Worm (Caenorhabditis elegans) whole organism, mixed stage, embryonic: Measurements from ENCODE around the gene set-19.

ENCODE experiments used
- M03D4.4 ChIP-seq: sonication (generic microtip); optimal IDR thresholded peaks from 2 replicates; lab custom pipeline; 2017; ENCODE audit warnings: mild to moderate bottlenecking, missing genetic modification characterization, missing compliant biosample characterization
- bed-3 ChIP-seq: fragments of 200-800 bp; sonication (Bioruptor generic); optimal IDR thresholded peaks from 3 replicates; lab custom pipeline; 2018; ENCODE audit warnings: mild to moderate bottlenecking, missing genetic modification characterization, moderate library complexity, missing compliant biosample characterization
- blmp-1 ChIP-seq: fragments of 150-350 bp; optimal IDR thresholded peaks from 2 replicates; lab custom pipeline; 2014; ENCODE audit warnings: missing biosample characterization, missing genetic modification characterization
- ceh-39 ChIP-seq: fragments of 150-350 bp; optimal IDR thresholded peaks from 2 replicates; lab custom pipeline; 2014; ENCODE audit warnings: missing biosample characterization, missing genetic modification characterization
- ceh-43 ChIP-seq: fragments of 200-800 bp; sonication (Bioruptor generic); optimal IDR thresholded peaks from 2 replicates; lab custom pipeline; 2018; ENCODE audit warnings: mild to moderate bottlenecking, missing genetic modification characterization, moderate library complexity, missing compliant biosample characterization
- ceh-83 ChIP-seq: fragments of 200-800 bp; sonication (Bioruptor generic); optimal IDR thresholded peaks from 2 replicates; lab custom pipeline; 2018; ENCODE audit warnings: mild to moderate bottlenecking, missing genetic modification characterization, missing compliant biosample characterization
- ces-1 ChIP-seq: fragments of 150-350 bp; optimal IDR thresholded peaks from 2 replicates; lab custom pipeline; 2014; ENCODE audit warnings: missing biosample characterization, missing genetic modification reagents, missing genetic modification characterization
- cnd-1 ChIP-seq: fragments of 200-800 bp; sonication (Bioruptor generic); optimal IDR thresholded peaks from 2 replicates; lab custom pipeline; 2018; ENCODE audit warnings: mild to moderate bottlenecking, missing genetic modification characterization, missing compliant biosample characterization
- drap-1 ChIP-seq: fragments of 200-800 bp; sonication (Bioruptor generic); optimal IDR thresholded peaks from 3 replicates; lab custom pipeline; 2018; ENCODE audit warnings: mild to moderate bottlenecking, missing genetic modification characterization, missing compliant biosample characterization
- elt-1 ChIP-seq: sonication (generic microtip); optimal IDR thresholded peaks from 2 replicates; lab custom pipeline; 2017; ENCODE audit warnings: missing genetic modification characterization, mild to moderate bottlenecking, missing compliant biosample characterization, antibody characterized with exemption, moderate library complexity, borderline replicate concordance; ENCODE audit not compliant: insufficient read depth
- elt-3 ChIP-seq: fragments of 150-350 bp; optimal IDR thresholded peaks from 2 replicates; lab custom pipeline; 2014; ENCODE audit warnings: missing biosample characterization, missing genetic modification characterization
- flh-1 ChIP-seq: fragments of 200-800 bp; sonication (Bioruptor generic); optimal IDR thresholded peaks from 2 replicates; lab custom pipeline; 2018; ENCODE audit warnings: mild to moderate bottlenecking, missing genetic modification characterization, moderate library complexity, missing compliant biosample characterization
- ham-2 ChIP-seq: fragments of 200-800 bp; sonication (Bioruptor generic); optimal IDR thresholded peaks from 2 replicates; lab custom pipeline; 2018; ENCODE audit warnings: mild to moderate bottlenecking, missing genetic modification characterization, missing compliant biosample characterization
- hlh-1 ChIP-seq: fragments of 150-350 bp; optimal IDR thresholded peaks from 2 replicates; lab custom pipeline; 2014; ENCODE audit warnings: missing biosample characterization, missing genetic modification reagents, missing genetic modification characterization
- lin-13 ChIP-seq: fragments of 150-350 bp; optimal IDR thresholded peaks from 2 replicates; lab custom pipeline; 2014; ENCODE audit warnings: missing biosample characterization, missing genetic modification characterization
- lin-32 ChIP-seq: fragments of 200-800 bp; sonication (Bioruptor generic); optimal IDR thresholded peaks from 2 replicates; lab custom pipeline; 2018; ENCODE audit warnings: mild to moderate bottlenecking, missing genetic modification characterization, missing compliant biosample characterization
- lsy-2 ChIP-seq: fragments of 150-350 bp; optimal IDR thresholded peaks from 2 replicates; lab custom pipeline; 2014; ENCODE audit warnings: missing biosample characterization, missing genetic modification characterization
- mab-5 ChIP-seq: fragments of 150-350 bp; optimal IDR thresholded peaks from 2 replicates; lab custom pipeline; 2014; ENCODE audit warnings: missing biosample characterization, missing genetic modification characterization
- mep-1 ChIP-seq: fragments of 150-350 bp; optimal IDR thresholded peaks from 2 replicates; lab custom pipeline; 2017; ENCODE audit warnings: missing biosample characterization, missing genetic modification reagents, missing genetic modification characterization, inconsistent platforms
- mls-2 ChIP-seq: sonication (generic microtip); optimal IDR thresholded peaks from 2 replicates; lab custom pipeline; 2016; ENCODE audit warnings: mild to moderate bottlenecking, missing genetic modification characterization, moderate library complexity, missing compliant biosample characterization
- nhr-12 ChIP-seq: fragments of 150-350 bp; optimal IDR thresholded peaks from 2 replicates; lab custom pipeline; 2014; ENCODE audit warnings: missing biosample characterization, missing genetic modification characterization
- nhr-2 ChIP-seq: fragments of 150-350 bp; optimal IDR thresholded peaks from 2 replicates; lab custom pipeline; 2014; ENCODE audit warnings: missing biosample characterization, missing genetic modification characterization
- nhr-237 ChIP-seq: fragments of 150-350 bp; optimal IDR thresholded peaks from 2 replicates; lab custom pipeline; 2014; ENCODE audit warnings: missing biosample characterization, missing genetic modification characterization
- nhr-28 ChIP-seq: fragments of 150-350 bp; optimal IDR thresholded peaks from 2 replicates; lab custom pipeline; 2014; ENCODE audit warnings: missing biosample characterization, missing genetic modification characterization
- nhr-76 ChIP-seq: sonication (generic microtip); optimal IDR thresholded peaks from 2 replicates; lab custom pipeline; 2017; ENCODE audit warnings: missing biosample characterization, missing genetic modification characterization
- pha-4 ChIP-seq: fragments of 150-350 bp; optimal IDR thresholded peaks from 2 replicates; lab custom pipeline; 2018; ENCODE audit warnings: missing biosample characterization, missing genetic modification reagents, missing genetic modification characterization
- sem-2 ChIP-seq: fragments of 200-800 bp; sonication (Bioruptor generic); optimal IDR thresholded peaks from 2 replicates; lab custom pipeline; 2018; ENCODE audit warnings: mild to moderate bottlenecking, missing genetic modification characterization, missing compliant biosample characterization
- snpc-4 ChIP-seq: fragments of 150-350 bp; optimal IDR thresholded peaks from 2 replicates; lab custom pipeline; 2014; ENCODE audit warnings: missing biosample characterization, missing genetic modification characterization
- sptf-1 ChIP-seq: sonication (generic microtip); optimal IDR thresholded peaks from 2 replicates; lab custom pipeline; 2017; ENCODE audit warnings: mild to moderate bottlenecking, missing genetic modification characterization, moderate library complexity, missing compliant biosample characterization
- tbx-8 ChIP-seq: fragments of 200-800 bp; sonication (Bioruptor generic); optimal IDR thresholded peaks from 2 replicates; lab custom pipeline; 2018; ENCODE audit warnings: mild to moderate bottlenecking, missing genetic modification characterization, moderate library complexity, missing compliant biosample characterization
- unc-120 ChIP-seq: sonication (generic microtip); optimal IDR thresholded peaks from 2 replicates; lab custom pipeline; 2017; ENCODE audit warnings: missing genetic modification characterization, missing compliant biosample characterization; ENCODE audit not compliant: poor library complexity, severe bottlenecking
- unc-39 ChIP-seq: fragments of 150-350 bp; optimal IDR thresholded peaks from 2 replicates; lab custom pipeline; 2014; ENCODE audit warnings: missing biosample characterization, missing genetic modification characterization
- unc-62 ChIP-seq: fragments of 150-350 bp; optimal IDR thresholded peaks from 2 replicates; lab custom pipeline; 2014; ENCODE audit warnings: missing biosample characterization, missing genetic modification reagents, missing genetic modification characterization
- zip-8 ChIP-seq: fragments of 150-350 bp; optimal IDR thresholded peaks from 2 replicates; lab custom pipeline; 2014; ENCODE audit warnings: missing biosample characterization, missing genetic modification characterization
- ztf-11 ChIP-seq: fragments of 150-350 bp; optimal IDR thresholded peaks from 2 replicates; lab custom pipeline; 2014; ENCODE audit warnings: missing biosample characterization, missing genetic modification characterization

set-19 gene

DNA sequence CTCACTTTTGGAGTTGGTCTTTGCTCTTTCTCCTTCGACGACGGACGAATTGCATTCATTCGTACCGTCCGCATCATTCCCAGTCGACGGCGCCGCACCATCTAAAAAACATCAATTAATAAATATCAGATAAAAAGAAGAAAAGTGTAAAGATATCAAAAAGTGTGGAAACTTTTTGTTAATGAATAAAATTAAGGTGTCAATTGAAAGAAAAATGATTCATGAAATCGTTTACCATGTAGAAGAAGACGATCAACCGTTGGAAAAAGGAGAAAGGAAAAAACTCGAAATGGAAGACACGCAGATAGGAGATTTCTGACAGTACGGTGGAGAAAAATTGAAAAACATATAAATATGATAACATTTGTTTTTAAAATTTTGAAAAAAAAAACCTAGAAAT lies at the start of gene set-19:
Gene set-19, minus strand, starts transcription at position 101 of the 400 bp plus-strand sequence.
- TF ChIP-seq mab-5 (no peak), nhr-12 (no peak), nhr-237 (tag; lab: Kevin White, UChicago) (no peak), hlh-1 (tag; lab: Kevin White, UChicago) (no peak), zip-8 (no peak), M03D4.4 (tag; lab: Kevin White, UChicago) (no peak), nhr-28 (tag; lab: Kevin White, UChicago) (no peak), ceh-83 (GFP tag; lab: Kevin White, UChicago) (no peak), tbx-8 (GFP tag; lab: Kevin White, UChicago) (no peak), bed-3 (GFP tag; lab: Kevin White, UChicago) (no peak), ceh-43 (GFP tag; lab: Kevin White, UChicago) (no peak), pha-4 (tag; lab: Kevin White, UChicago) (no peak), drap-1 (GFP tag; lab: Kevin White, UChicago) (no peak), ceh-39 (tag; lab: Kevin White, UChicago) (no peak), sptf-1 (tag; lab: Kevin White, UChicago) (no peak), lin-13 (no peak), mls-2 (tag; lab: Kevin White, UChicago) (no peak)

ce11 chrX:5728956-5729467 lies 49.0 kb upstream of the set-19 start:
- TF ChIP-seq M03D4.4 (tag; lab: Kevin White, UChicago) (peak; percentile 30), flh-1 (no peak), lsy-2 (tag; lab: Kevin White, UChicago) (no peak), tbx-8 (GFP tag; lab: Kevin White, UChicago) (no peak), lin-32 (no peak), ztf-11 (tag; lab: Kevin White, UChicago) (no peak), mep-1 (tag; lab: Kevin White, UChicago) (peak; percentile 19), sptf-1 (tag; lab: Kevin White, UChicago) (peak; percentile 35), lin-13 (peak; percentile 24), nhr-76 (no peak), mab-5 (no peak), elt-1 (tag; lab: Kevin White, UChicago) (no peak), blmp-1 (tag; lab: Kevin White, UChicago) (no peak), sem-2 (GFP tag; lab: Kevin White, UChicago) (no peak), nhr-28 (tag; lab: Kevin White, UChicago) (no peak), ces-1 (peak; percentile 62), pha-4 (tag; lab: Kevin White, UChicago) (no peak), mls-2 (tag; lab: Kevin White, UChicago) (peak; percentile 74), ham-2 (GFP tag; lab: Kevin White, UChicago) (no peak), hlh-1 (tag; lab: Kevin White, UChicago) (no peak), ceh-83 (GFP tag; lab: Kevin White, UChicago) (peak; percentile 65), nhr-237 (tag; lab: Kevin White, UChicago) (no peak), ceh-39 (tag; lab: Kevin White, UChicago) (no peak), zip-8 (no peak), elt-3 (tag; lab: Kevin White, UChicago) (no peak), unc-39 (no peak), bed-3 (GFP tag; lab: Kevin White, UChicago) (no peak), drap-1 (GFP tag; lab: Kevin White, UChicago) (peak; percentile 19), snpc-4 (tag; lab: Kevin White, UChicago) (no peak), nhr-2 (tag; lab: Kevin White, UChicago) (no peak), ceh-43 (GFP tag; lab: Kevin White, UChicago) (peak; percentile 16), unc-62 (GFP tag; lab: Kevin White, UChicago) (peak; percentile 6), nhr-12 (no peak), unc-120 (tag; lab: Kevin White, UChicago) (no peak), cnd-1 (tag; lab: Kevin White, UChicago) (no peak)

DNA sequence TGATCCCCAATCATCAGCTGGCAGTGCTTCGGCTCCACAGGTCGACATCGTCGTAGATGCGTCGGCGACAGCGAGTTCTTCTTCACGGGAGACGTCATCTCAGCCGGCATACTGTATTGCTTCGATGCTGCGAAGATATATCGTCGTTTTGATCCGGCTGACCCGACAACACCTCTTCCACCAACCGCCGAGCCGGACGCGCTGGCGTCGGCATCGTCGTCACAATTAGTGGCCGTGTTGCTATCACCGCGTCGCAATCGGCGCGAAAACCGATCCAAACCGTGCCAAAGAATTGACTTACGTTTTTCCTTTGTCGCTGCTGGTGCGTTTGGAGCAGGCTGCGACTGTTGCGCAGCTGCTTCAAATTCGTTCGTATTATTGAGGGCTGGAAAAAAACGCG lies 46.1 kb upstream of the set-19 start:
- TF ChIP-seq lin-13 (no peak), unc-39 (no peak), nhr-2 (tag; lab: Kevin White, UChicago) (no peak), nhr-237 (tag; lab: Kevin White, UChicago) (no peak), blmp-1 (tag; lab: Kevin White, UChicago) (no peak), nhr-76 (no peak), flh-1 (no peak), nhr-12 (no peak), unc-120 (tag; lab: Kevin White, UChicago) (no peak), bed-3 (GFP tag; lab: Kevin White, UChicago) (no peak), nhr-28 (tag; lab: Kevin White, UChicago) (no peak), drap-1 (GFP tag; lab: Kevin White, UChicago) (no peak), tbx-8 (GFP tag; lab: Kevin White, UChicago) (no peak), ceh-39 (tag; lab: Kevin White, UChicago) (no peak), ham-2 (GFP tag; lab: Kevin White, UChicago) (no peak), sptf-1 (tag; lab: Kevin White, UChicago) (no peak), ztf-11 (tag; lab: Kevin White, UChicago) (no peak)
